Worm (Caenorhabditis elegans) whole organism, L4 larva: ENCODE data around the gene F46C3.7.

Source experiments
- F10B5.3 ChIP-seq: sonication (generic microtip); optimal IDR thresholded peaks from 2 replicates; lab custom pipeline; 2016; ENCODE audit warnings: mild to moderate bottlenecking, missing genetic modification characterization, missing compliant biosample characterization
- T26A8.4 ChIP-seq: fragments of 200-800 bp; sonication (Bioruptor generic); IDR thresholded peaks from 2 replicates; pipeline ENCODE4 v1.3.6; 2022; ENCODE audit warnings: missing genetic modification characterization, missing compliant biosample characterization
- ZK337.2 ChIP-seq: fragments of 200-800 bp; sonication (Bioruptor generic); IDR thresholded peaks from 2 replicates; pipeline ENCODE4 v1.3.6; 2022; ENCODE audit warnings: missing genetic modification reagents, missing genetic modification characterization, missing compliant biosample characterization
- ZK546.5 ChIP-seq, 2 experiments: sonication (generic microtip); optimal IDR thresholded peaks; 2 replicates each; lab custom pipeline; 2017; ENCODE audit warnings: missing biosample characterization in 2 of 2, missing genetic modification characterization in 2 of 2
- aha-1 ChIP-seq: fragments of 150-350 bp; peaks from one replicate; lab custom pipeline; 2014; ENCODE audit warnings: missing biosample characterization, missing genetic modification characterization
- ama-1 ChIP-seq: fragments of 150-350 bp; optimal IDR thresholded peaks from 2 replicates; lab custom pipeline; 2014; ENCODE audit warnings: inconsistent platforms, mixed read lengths
- attf-4 ChIP-seq: sonication (generic microtip); optimal IDR thresholded peaks from 3 replicates; lab custom pipeline; 2017; ENCODE audit warnings: missing biosample characterization, missing genetic modification characterization
- ceh-20 ChIP-seq: fragments of 200-800 bp; sonication (Bioruptor generic); IDR thresholded peaks from 2 replicates; pipeline ENCODE4 v1.3.6; 2022; ENCODE audit warnings: missing genetic modification reagents, missing genetic modification characterization, missing compliant biosample characterization
- ceh-28 ChIP-seq: fragments of 150-350 bp; optimal IDR thresholded peaks from 2 replicates; lab custom pipeline; 2014; ENCODE audit warnings: missing biosample characterization, missing genetic modification reagents, missing genetic modification characterization
- ceh-32 ChIP-seq: sonication (generic microtip); optimal IDR thresholded peaks from 2 replicates; lab custom pipeline; 2016; ENCODE audit warnings: mild to moderate bottlenecking, missing genetic modification characterization, missing compliant biosample characterization; ENCODE audit not compliant: poor library complexity
- ceh-62 ChIP-seq: sonication (generic microtip); optimal IDR thresholded peaks from 2 replicates; lab custom pipeline; 2017; ENCODE audit warnings: missing biosample characterization, missing genetic modification characterization
- ces-1 ChIP-seq: fragments of 150-350 bp; sonication (generic microtip); optimal IDR thresholded peaks from 4 replicates; lab custom pipeline; 2014; ENCODE audit warnings: missing biosample characterization, missing genetic modification reagents, missing genetic modification characterization
- cey-2 ChIP-seq: sonication (generic microtip); optimal IDR thresholded peaks from 3 replicates; lab custom pipeline; 2017; ENCODE audit warnings: missing genetic modification characterization, mild to moderate bottlenecking, missing compliant biosample characterization, antibody characterized with exemption, borderline replicate concordance; ENCODE audit not compliant: insufficient read depth
- ctbp-1 ChIP-seq: fragments of 200-800 bp; sonication (Bioruptor generic); IDR thresholded peaks from 2 replicates; pipeline ENCODE4 v1.3.6; 2022; ENCODE audit warnings: missing genetic modification reagents, missing genetic modification characterization, missing compliant biosample characterization
- daf-16 ChIP-seq, 3 experiments: sonication (generic microtip); optimal IDR thresholded peaks; 2 replicates each; lab custom pipeline; 2016 to 2017; ENCODE audit warnings: missing genetic modification characterization in 3 of 3, missing genetic modification reagents in 3 of 3, mild to moderate bottlenecking in 2 of 3, missing compliant biosample characterization in 2 of 3, missing biosample characterization in 1 of 3, moderate library complexity in 1 of 3
- daf-19 ChIP-seq: fragments of 200-800 bp; sonication (Bioruptor generic); conservative IDR thresholded peaks from 2 replicates; pipeline ENCODE4 v1.3.6; 2022; ENCODE audit warnings: missing genetic modification characterization, missing compliant biosample characterization
- egl-27 ChIP-seq: sonication (generic microtip); optimal IDR thresholded peaks from 3 replicates; lab custom pipeline; 2017; ENCODE audit warnings: missing biosample characterization, missing genetic modification reagents, missing genetic modification characterization
- egl-43 ChIP-seq: fragments of 200-800 bp; sonication (Bioruptor generic); IDR thresholded peaks from 2 replicates; pipeline ENCODE4 v1.3.6; 2022; ENCODE audit warnings: missing genetic modification reagents, missing genetic modification characterization, missing compliant biosample characterization
- hlh-11 ChIP-seq: fragments of 200-800 bp; sonication (Bioruptor generic); optimal IDR thresholded peaks from 2 replicates; lab custom pipeline; 2018; ENCODE audit warnings: mild to moderate bottlenecking, missing genetic modification characterization, missing compliant biosample characterization
- hlh-30 ChIP-seq: sonication (generic microtip); optimal IDR thresholded peaks from 2 replicates; lab custom pipeline; 2017; ENCODE audit warnings: antibody characterized with exemption, mild to moderate bottlenecking, missing genetic modification characterization, missing compliant biosample characterization; ENCODE audit not compliant: insufficient read depth
- jun-1 ChIP-seq: fragments of 150-350 bp; optimal IDR thresholded peaks from 2 replicates; lab custom pipeline; 2014; ENCODE audit warnings: missing biosample characterization, missing genetic modification reagents, missing genetic modification characterization
- lim-7 ChIP-seq: fragments of 200-800 bp; sonication (Bioruptor generic); IDR thresholded peaks from 2 replicates; pipeline ENCODE4 v1.3.6; 2022; ENCODE audit warnings: missing genetic modification characterization, missing compliant biosample characterization
- lin-1 ChIP-seq: fragments of 200-800 bp; sonication (Bioruptor generic); IDR thresholded peaks from 2 replicates; pipeline ENCODE4 v1.3.6; 2022; ENCODE audit warnings: missing genetic modification reagents, missing genetic modification characterization, missing compliant biosample characterization
- lin-29 ChIP-seq: fragments of 200-800 bp; sonication (Bioruptor generic); IDR thresholded peaks from 2 replicates; pipeline ENCODE4 v1.3.6; 2022; ENCODE audit warnings: missing genetic modification reagents, missing genetic modification characterization, missing compliant biosample characterization
- lin-38 ChIP-seq: fragments of 200-800 bp; sonication (Bioruptor generic); IDR thresholded peaks from 2 replicates; pipeline ENCODE4 v1.3.6; 2022; ENCODE audit warnings: missing genetic modification reagents, missing genetic modification characterization, missing compliant biosample characterization
- lir-3 ChIP-seq: sonication (generic microtip); optimal IDR thresholded peaks from 2 replicates; lab custom pipeline; 2016; ENCODE audit warnings: mild to moderate bottlenecking, missing genetic modification characterization, missing compliant biosample characterization
- lsy-2 ChIP-seq, 2 experiments: fragments of 150-350 bp in 1 of 2; sonication (generic microtip) in 1 of 2; optimal IDR thresholded peaks; 2 replicates each; lab custom pipeline; 2014 to 2017; ENCODE audit warnings: missing biosample characterization in 2 of 2, missing genetic modification characterization in 2 of 2
- mdl-1 ChIP-seq, 2 experiments: fragments of 150-350 bp in 1 of 2; sonication (generic microtip) in 1 of 2; optimal IDR thresholded peaks; 2 replicates each; lab custom pipeline; 2014 to 2017; ENCODE audit warnings: missing biosample characterization in 2 of 2, missing genetic modification characterization in 2 of 2
- mep-1 ChIP-seq: fragments of 150-350 bp; sonication (generic microtip); optimal IDR thresholded peaks from 3 replicates; lab custom pipeline; 2014; ENCODE audit warnings: missing biosample characterization, missing genetic modification characterization
- mes-2 ChIP-seq: sonication (generic microtip); optimal IDR thresholded peaks from 2 replicates; lab custom pipeline; 2016; ENCODE audit warnings: missing genotype, mild to moderate bottlenecking, missing genetic modification characterization, missing compliant biosample characterization; ENCODE audit not compliant: poor library complexity, severe bottlenecking
- mxl-2 ChIP-seq: fragments of 200-800 bp; sonication (Bioruptor generic); conservative IDR thresholded peaks from 2 replicates; pipeline ENCODE4 v1.3.6; 2022; ENCODE audit warnings: missing genetic modification reagents, missing genetic modification characterization, missing compliant biosample characterization
- mxl-3 ChIP-seq: fragments of 200-800 bp; sonication (Bioruptor generic); optimal IDR thresholded peaks from 2 replicates; lab custom pipeline; 2018; ENCODE audit warnings: mild to moderate bottlenecking, missing genetic modification characterization, missing compliant biosample characterization
- nhr-10 ChIP-seq: fragments of 150-350 bp; optimal IDR thresholded peaks from 2 replicates; lab custom pipeline; 2014; ENCODE audit warnings: missing biosample characterization, missing genetic modification characterization
- nhr-102 ChIP-seq: sonication (generic microtip); optimal IDR thresholded peaks from 2 replicates; lab custom pipeline; 2016; ENCODE audit warnings: mild to moderate bottlenecking, missing genetic modification characterization, moderate library complexity, missing compliant biosample characterization
- nhr-28 ChIP-seq: fragments of 150-350 bp; optimal IDR thresholded peaks from 2 replicates; lab custom pipeline; 2014; ENCODE audit warnings: missing biosample characterization, missing genetic modification characterization
- nhr-41 ChIP-seq: fragments of 200-800 bp; sonication (Bioruptor generic); IDR thresholded peaks from 2 replicates; pipeline ENCODE4 v1.3.6; 2022; ENCODE audit warnings: missing genetic modification reagents, missing genetic modification characterization, missing compliant biosample characterization
- nhr-42 ChIP-seq: fragments of 200-800 bp; sonication (Bioruptor generic); IDR thresholded peaks from 2 replicates; pipeline ENCODE4 v1.3.6; 2022; ENCODE audit warnings: missing genetic modification characterization, missing compliant biosample characterization
- nhr-48 ChIP-seq: sonication (generic microtip); optimal IDR thresholded peaks from 2 replicates; lab custom pipeline; 2016; ENCODE audit warnings: mild to moderate bottlenecking, missing genetic modification characterization, missing compliant biosample characterization
- pha-4 ChIP-seq, 2 experiments: fragments of 150-350 bp in 1 of 2; fragments of 200-800 bp in 1 of 2; sonication (Bioruptor generic) in 1 of 2; IDR thresholded peaks in 1 of 2; optimal IDR thresholded peaks in 1 of 2; 2 replicates each; pipeline versions ENCODE4 v1.3.6 to Lab custom; 2014 to 2022; ENCODE audit warnings: missing genetic modification characterization in 2 of 2, missing genetic modification reagents in 2 of 2, missing biosample characterization in 1 of 2, missing compliant biosample characterization in 1 of 2
- php-3 ChIP-seq: fragments of 200-800 bp; sonication (Bioruptor generic); IDR thresholded peaks from 2 replicates; pipeline ENCODE4 v1.3.6; 2022; ENCODE audit warnings: missing genetic modification reagents, missing genetic modification characterization, missing compliant biosample characterization
- pqm-1 ChIP-seq: sonication (generic microtip); optimal IDR thresholded peaks from 2 replicates; lab custom pipeline; 2017; ENCODE audit warnings: missing biosample characterization, missing genetic modification characterization
- set-16 ChIP-seq: fragments of 200-800 bp; sonication (Bioruptor generic); IDR thresholded peaks from 2 replicates; pipeline ENCODE4 v1.3.6; 2022; ENCODE audit warnings: missing genetic modification reagents, missing genetic modification characterization, missing compliant biosample characterization
- snpc-1.2 ChIP-seq: fragments of 200-800 bp; sonication (Bioruptor generic); IDR thresholded peaks from 2 replicates; pipeline ENCODE4 v1.3.6; 2022; ENCODE audit warnings: missing genetic modification reagents, missing genetic modification characterization, missing compliant biosample characterization
- unc-130 ChIP-seq: sonication (generic microtip); optimal IDR thresholded peaks from 2 replicates; lab custom pipeline; 2016; ENCODE audit warnings: missing genetic modification reagents, missing genetic modification characterization, missing compliant biosample characterization
- unc-62 ChIP-seq, 3 experiments: fragments of 150-350 bp in 1 of 3; sonication (generic microtip); optimal IDR thresholded peaks in 2 of 3; peaks in 1 of 3; 1 replicate in 1 of 3; 2 replicates in 2 of 3; lab custom pipeline; 2014 to 2017; ENCODE audit warnings: missing biosample characterization in 3 of 3, missing genetic modification characterization in 3 of 3, missing genetic modification reagents in 3 of 3, missing genotype in 1 of 3
- vab-7 ChIP-seq: fragments of 200-800 bp; sonication (Bioruptor generic); IDR thresholded peaks from 2 replicates; pipeline ENCODE4 v1.3.6; 2022; ENCODE audit warnings: missing genetic modification reagents, missing genetic modification characterization, missing compliant biosample characterization
- ztf-7 ChIP-seq: fragments of 150-350 bp; optimal IDR thresholded peaks from 2 replicates; lab custom pipeline; 2014; ENCODE audit warnings: missing biosample characterization, missing genetic modification characterization

Gene F46C3.7

ce11 chrX:11477748-11478147 lies 37.9 kb downstream of the F46C3.7 start (continued):
- TF ChIP-seq ceh-20: no peak
- TF ChIP-seq cey-2 (tag; lab: Kevin White, UChicago): no peak
- no peak for TF ChIP-seq snpc-1.2 (GFP tag; lab: Robert Waterston, UW)
- TF ChIP-seq egl-27 (tag; lab: Kevin White, UChicago): no peak
- TF ChIP-seq vab-7 (GFP tag; lab: Robert Waterston, UW): no peak
- no peak for TF ChIP-seq nhr-48 (tag; lab: Kevin White, UChicago)
- TF ChIP-seq attf-4: no peak
- TF ChIP-seq ctbp-1 (GFP tag; lab: Robert Waterston, UW): no peak
- TF ChIP-seq jun-1 (tag; lab: Kevin White, UChicago): no peak
- no peak for TF ChIP-seq ceh-32
- peak; percentile 19; the same call in 1 of the 2 replicates for TF ChIP-seq egl-43 (GFP tag; lab: Robert Waterston, UW)
- TF ChIP-seq hlh-11: peak; percentile 7
- TF ChIP-seq php-3 (GFP tag; lab: Robert Waterston, UW): no peak
- TF ChIP-seq nhr-102 (tag; lab: Kevin White, UChicago): no peak
- TF ChIP-seq nhr-41 (GFP tag; lab: Robert Waterston, UW): no peak
- TF ChIP-seq mxl-2 (GFP tag; lab: Robert Waterston, UW): no peak
- no peak for TF ChIP-seq ceh-62 (tag; lab: Kevin White, UChicago)
- no peak for TF ChIP-seq lir-3 (tag; lab: Kevin White, UChicago)
- no peak for TF ChIP-seq ceh-28 (tag; lab: Kevin White, UChicago)
- no peak for TF ChIP-seq ces-1
- TF ChIP-seq T26A8.4 (GFP tag; lab: Robert Waterston, UW): 0 out of 2 replicates have a peak, but pooled peaks have one; percentile 29
- no peak for TF ChIP-seq ztf-7 (tag; lab: Kevin White, UChicago)
- no peak for TF ChIP-seq nhr-28 (tag; lab: Kevin White, UChicago)
- TF ChIP-seq daf-19: no peak
- no peak for TF ChIP-seq unc-62 (GFP tag; optimal IDR thresholded peaks at IDR 0.05 in 1 of 2; lab: Kevin White, UChicago)
- TF ChIP-seq unc-62 (tag; optimal IDR thresholded peaks at IDR 0.05; lab: Kevin White, UChicago): no peak
- TF ChIP-seq hlh-30 (tag; lab: Kevin White, UChicago): peak; percentile 3
- TF ChIP-seq pqm-1 (tag; lab: Kevin White, UChicago): no peak
- TF ChIP-seq mxl-3 (GFP tag; lab: Kevin White, UChicago): peak; percentile 3
- TF ChIP-seq pha-4 (GFP tag; IDR thresholded peaks at IDR 0.05; lab: Robert Waterston, UW): 0 out of 2 replicates have a peak, but pooled peaks have one; percentile 36
- TF ChIP-seq pha-4 (tag; optimal IDR thresholded peaks at IDR 0.05; lab: Kevin White, UChicago): no peak
- TF ChIP-seq lin-29: no peak; the same call in 1 of the 2 replicates
- TF ChIP-seq unc-130 (GFP tag; lab: Kevin White, UChicago): no peak
- no peak for TF ChIP-seq nhr-42 (GFP tag; lab: Robert Waterston, UW)
- no peak for TF ChIP-seq lim-7 (GFP tag; lab: Robert Waterston, UW)

ce11 chrX:11478758-11479157 lies 38.9 kb downstream of the F46C3.7 start:
- peak; percentile 13; the same call in 1 of the 2 replicates for TF ChIP-seq ceh-20
- peak in 1 of 2 experiments; percentile 55 for TF ChIP-seq mdl-1 (tag; optimal IDR thresholded peaks at IDR 0.05; lab: Kevin White, UChicago)
- TF ChIP-seq mes-2 (tag; lab: Kevin White, UChicago): peak; percentile 7
- TF ChIP-seq lin-29: no peak
- TF ChIP-seq aha-1: peak; percentile 88
- TF ChIP-seq lsy-2 (tag; optimal IDR thresholded peaks at IDR 0.05; lab: Kevin White, UChicago): peak; percentile 8 to 37
- no peak for TF ChIP-seq daf-19
- peak; percentile 52 for TF ChIP-seq mep-1
- peak; percentile 1 for TF ChIP-seq ama-1
- TF ChIP-seq egl-43 (GFP tag; lab: Robert Waterston, UW): no peak
- no peak for TF ChIP-seq daf-16 (GFP tag; optimal IDR thresholded peaks at IDR 0.05; lab: Kevin White, UChicago)
- TF ChIP-seq daf-16 (tag; optimal IDR thresholded peaks at IDR 0.05; lab: Kevin White, UChicago): no peak
- TF ChIP-seq ZK337.2 (GFP tag; lab: Robert Waterston, UW): no peak
- TF ChIP-seq lin-1 (GFP tag; lab: Robert Waterston, UW): no peak
- TF ChIP-seq hlh-30 (tag; lab: Kevin White, UChicago): peak; percentile 87
- peak; percentile 42 for TF ChIP-seq hlh-11
- TF ChIP-seq unc-62 (GFP tag; optimal IDR thresholded peaks at IDR 0.05 in 1 of 2; lab: Kevin White, UChicago): peak in 1 of 2 experiments; percentile 99
- TF ChIP-seq unc-62 (tag; optimal IDR thresholded peaks at IDR 0.05; lab: Kevin White, UChicago): no peak
- TF ChIP-seq lin-38 (GFP tag; lab: Robert Waterston, UW): no peak
- TF ChIP-seq set-16 (GFP tag; lab: Robert Waterston, UW): no peak
- TF ChIP-seq nhr-48 (tag; lab: Kevin White, UChicago): peak; percentile 14
- TF ChIP-seq ZK546.5 (tag; optimal IDR thresholded peaks at IDR 0.05; lab: Kevin White, UChicago): no peak
- peak; percentile 4 for TF ChIP-seq nhr-10 (tag; lab: Kevin White, UChicago)
- TF ChIP-seq nhr-28 (tag; lab: Kevin White, UChicago): peak; percentile 55
- no peak for TF ChIP-seq F10B5.3 (tag; lab: Kevin White, UChicago)
